Fruit fly (Drosophila melanogaster): Measurements from ENCODE around the gene CG12099.

CG12099 gene

DNA sequence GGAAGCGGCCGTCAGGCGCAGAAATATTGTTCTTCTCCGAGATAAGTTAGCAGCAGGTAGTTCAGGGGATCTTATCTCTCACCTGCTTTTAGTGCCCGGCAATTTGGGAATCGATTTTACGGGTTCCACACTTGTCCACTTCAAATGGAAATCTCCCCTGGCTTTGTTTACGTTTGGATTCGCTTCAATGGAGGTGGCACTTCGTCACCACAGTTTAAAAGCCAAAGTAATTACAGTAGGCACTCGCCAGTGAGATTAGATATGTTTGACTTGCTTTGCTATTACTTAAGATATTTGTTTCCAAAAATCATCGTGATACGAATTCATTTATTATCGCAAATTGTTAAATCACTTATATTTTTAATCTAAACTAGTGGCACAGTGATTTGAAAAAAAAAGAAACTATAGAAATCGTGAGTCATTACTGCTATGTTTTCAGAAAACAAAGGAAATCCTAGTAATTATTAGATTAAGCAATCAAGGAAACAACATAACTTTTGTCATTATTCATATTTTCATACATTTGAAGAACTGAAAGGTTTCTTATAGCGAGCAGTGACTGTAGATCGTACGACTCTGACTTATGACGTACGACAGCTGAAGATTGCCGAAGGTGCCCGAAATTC lies 9.8 kb downstream of the CG12099 start (continued):
- TF ChIP-seq CG8281 (tag; optimal IDR thresholded peaks at IDR 0.05), result peak; percentile 19
- TF ChIP-seq CG2199 (GFP tag; IDR thresholded peaks at IDR 0.05), result no peak
- TF ChIP-seq GATAe (GFP tag; conservative IDR thresholded peaks at IDR 0.05), result 0 out of 2 replicates have a peak, but pooled peaks have one; percentile 36
- TF ChIP-seq BEAF-32 (GFP tag; optimal IDR thresholded peaks at IDR 0.05), result no peak
- TF ChIP-seq Ssrp (tag; optimal IDR thresholded peaks at IDR 0.05), result peak; percentile 44
- no peak for TF ChIP-seq sna (GFP tag; IDR thresholded peaks at IDR 0.05; ENCODE audit: partially characterized antibody)
- no peak for TF ChIP-seq NK7.1 (GFP tag; optimal IDR thresholded peaks at IDR 0.05)
- TF ChIP-seq CG7271 (tag; optimal IDR thresholded peaks at IDR 0.05), result no peak
- TF ChIP-seq ind (GFP tag; optimal IDR thresholded peaks at IDR 0.05), result peak; percentile 62
- peak; percentile 34 for TF ChIP-seq gcm (GFP tag; optimal IDR thresholded peaks at IDR 0.05)
- 0 out of 4 replicates have a peak, but pooled peaks have one; percentile 45 for TF ChIP-seq chinmo (GFP tag; IDR thresholded peaks at IDR 0.05; ENCODE audit: partially characterized antibody)
- TF ChIP-seq mld (GFP tag; IDR thresholded peaks at IDR 0.05; ENCODE audit: partially characterized antibody), result no peak
- no peak for TF ChIP-seq nom (GFP tag; optimal IDR thresholded peaks at IDR 0.05)
- TF ChIP-seq CG17328 (GFP tag; IDR thresholded peaks at IDR 0.05), result peak; percentile 55
- peak; percentile 20 for TF ChIP-seq CG1647 (GFP tag; optimal IDR thresholded peaks at IDR 0.05)
- no peak for TF ChIP-seq CG31388 (GFP tag; optimal IDR thresholded peaks at IDR 0.05)
- no peak for TF ChIP-seq pita (GFP tag; optimal IDR thresholded peaks at IDR 0.05)
- TF ChIP-seq CG7357 (GFP tag; IDR thresholded peaks at IDR 0.05), result no peak
- no peak for TF ChIP-seq YL-1 (GFP tag; optimal IDR thresholded peaks at IDR 0.05)
- TF ChIP-seq Deaf1 (tag; optimal IDR thresholded peaks at IDR 0.05), result peak; percentile 49
- TF ChIP-seq sens-2 (GFP tag; IDR thresholded peaks at IDR 0.05), result no peak
- no peak for TF ChIP-seq CG5180 (GFP tag; optimal IDR thresholded peaks at IDR 0.05)
- TF ChIP-seq CG13424 (tag; optimal IDR thresholded peaks at IDR 0.05), result peak; percentile 66
- no peak for TF ChIP-seq ken (GFP tag; IDR thresholded peaks at IDR 0.05)
- TF ChIP-seq dmrt99B (tag; optimal IDR thresholded peaks at IDR 0.05), result peak; percentile 66
- TF ChIP-seq Gsc (GFP tag; IDR thresholded peaks at IDR 0.05), result no peak
- no peak for TF ChIP-seq CG4730 (GFP tag; IDR thresholded peaks at IDR 0.05)
- no peak for TF ChIP-seq crp (GFP tag; optimal IDR thresholded peaks at IDR 0.05)
- TF ChIP-seq CG8359 (GFP tag; optimal IDR thresholded peaks at IDR 0.05; ENCODE audit: borderline replicate concordance), result no peak
- TF ChIP-seq insv (GFP tag; optimal IDR thresholded peaks at IDR 0.05), result no peak
- TF ChIP-seq so (GFP tag; IDR thresholded peaks at IDR 0.05), result peak; percentile 59; the same call in 1 of the 3 replicates
- TF ChIP-seq gsb-n (tag; optimal IDR thresholded peaks at IDR 0.05), result no peak

DNA sequence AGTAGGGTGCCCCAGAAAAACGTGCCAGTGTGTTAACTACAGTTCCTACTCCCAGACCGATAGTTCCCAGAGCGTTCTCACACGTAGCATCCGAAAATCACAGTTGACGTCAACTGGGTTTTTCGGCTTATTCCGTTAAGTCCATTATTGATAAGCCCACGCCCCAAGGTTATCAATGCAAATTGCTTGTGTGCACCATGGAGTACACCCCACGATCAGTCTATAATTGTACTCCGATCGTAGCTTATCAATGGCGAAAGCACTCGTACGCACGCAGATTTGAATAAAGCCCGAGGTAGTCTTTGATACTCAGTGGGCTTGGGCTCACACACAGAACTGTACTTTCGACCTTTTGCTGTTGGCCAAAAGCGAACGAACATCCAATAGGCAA lies 11.2 kb downstream of the CG12099 start:
- TF ChIP-seq gsb-n (tag; optimal IDR thresholded peaks at IDR 0.05) (no peak), Nf-YA (GFP tag; IDR thresholded peaks at IDR 0.05) (0 out of 2 replicates have a peak, but pooled peaks have one; percentile 17), cwo (GFP tag; optimal IDR thresholded peaks at IDR 0.05) (peak; percentile 6)

DNA sequence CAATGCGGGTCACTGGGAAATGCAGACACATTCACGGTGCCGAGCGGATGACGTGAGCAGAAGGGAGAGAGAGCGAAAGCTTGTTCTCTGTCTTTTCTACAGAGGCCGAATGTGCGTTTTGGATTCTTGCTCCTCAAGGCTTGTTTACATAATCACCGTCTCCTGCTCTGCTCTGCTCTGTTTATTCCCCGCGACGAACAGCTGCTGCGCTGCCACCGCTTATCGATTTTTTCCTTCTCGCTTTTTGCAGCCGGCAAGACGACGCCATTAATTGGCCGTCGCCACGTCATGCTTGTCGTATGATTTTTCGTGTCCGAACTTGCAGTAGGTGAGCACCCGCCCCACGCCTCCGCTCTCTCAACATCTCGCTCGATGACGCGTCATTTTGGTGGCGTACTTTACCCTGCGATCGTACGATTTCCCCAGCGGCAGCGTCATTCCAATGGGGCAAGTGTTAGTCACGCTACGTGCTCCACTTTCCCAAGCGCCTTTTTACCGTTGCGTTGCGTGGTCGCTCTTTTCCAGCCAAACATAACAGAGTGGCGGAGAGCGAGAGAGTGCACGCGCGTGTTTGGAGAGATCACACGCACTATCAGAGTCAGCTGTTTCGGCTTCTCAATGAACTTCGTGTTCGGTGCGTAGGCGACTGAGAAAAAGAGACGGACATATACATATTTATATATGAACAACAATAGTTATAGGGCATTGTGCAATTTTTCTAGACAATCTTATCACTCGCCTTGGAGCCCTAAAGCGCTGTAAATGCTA lies 11.8 kb downstream of the CG12099 start:
- TF ChIP-seq CG15514 (GFP tag; optimal IDR thresholded peaks at IDR 0.05) (peak; percentile 19), CG4707 (GFP tag; optimal IDR thresholded peaks at IDR 0.05) (peak; percentile 13), CG4854 (GFP tag; optimal IDR thresholded peaks at IDR 0.05) (no peak), CG4360 (GFP tag; IDR thresholded peaks at IDR 0.05) (0 out of 2 replicates have a peak, but pooled peaks have one; percentile 22), Meics (GFP tag; optimal IDR thresholded peaks at IDR 0.05) (peak; percentile 40), Med (GFP tag) (peak; percentile 75), bbx (GFP tag; IDR thresholded peaks at IDR 0.05; ENCODE audit: partially characterized antibody) (0 out of 2 replicates have a peak, but pooled peaks have one; percentile 6), gsb-n (tag; optimal IDR thresholded peaks at IDR 0.05) (peak; percentile 60), chm (GFP tag; IDR thresholded peaks at IDR 0.05) (0 out of 2 replicates have a peak, but pooled peaks have one; percentile 8), exex (tag; optimal IDR thresholded peaks at IDR 0.05) (peak; percentile 22), CG6813 (GFP tag; optimal IDR thresholded peaks at IDR 0.05) (peak; percentile 18), Ptx1 (GFP tag; IDR thresholded peaks at IDR 0.05) (no peak), ap (GFP tag; IDR thresholded peaks at IDR 0.05) (no peak)
